Fruit fly (Drosophila melanogaster): ENCODE measurements around the gene Mnt.
A peak's percentile ranks its signal among the peaks of the same experiment; 100 is the strongest.

The Mnt gene

dm6 chrX:3740725-3741440 is 69.3 kb downstream of the Mnt start (continued):
- TF ChIP-seq BEAF-32 (GFP tag; optimal IDR thresholded peaks at IDR 0.05), result peak; percentile 8
- TF ChIP-seq Antp (GFP tag; optimal IDR thresholded peaks at IDR 0.05), result peak; percentile 35
- no peak; the same call in 2 of the 3 replicates for TF ChIP-seq ci (GFP tag; IDR thresholded peaks at IDR 0.05)
- no peak for TF ChIP-seq wdn (GFP tag; IDR thresholded peaks at IDR 0.05)
- peak; percentile 14 for TF ChIP-seq cg (GFP tag; optimal IDR thresholded peaks at IDR 0.05)
- 0 out of 3 replicates have a peak, but pooled peaks have one; percentile 30 for TF ChIP-seq Doc3 (GFP tag; IDR thresholded peaks at IDR 0.05; ENCODE audit: partially characterized antibody)
- peak; percentile 32 for TF ChIP-seq kah (GFP tag; optimal IDR thresholded peaks at IDR 0.05)
- TF ChIP-seq al (GFP tag; IDR thresholded peaks at IDR 0.05), result no peak
- TF ChIP-seq TFAM (GFP tag; optimal IDR thresholded peaks at IDR 0.05), result no peak
- no peak for TF ChIP-seq lola (GFP tag; optimal IDR thresholded peaks at IDR 0.05)
- no peak for TF ChIP-seq CG9727 (GFP tag; optimal IDR thresholded peaks at IDR 0.05)
- peak; percentile 70 for TF ChIP-seq CG13287 (GFP tag; IDR thresholded peaks at IDR 0.05; ENCODE audit: partially characterized antibody)
- TF ChIP-seq Lpt (GFP tag; optimal IDR thresholded peaks at IDR 0.05), result no peak
- no peak for TF ChIP-seq CG4730 (GFP tag; IDR thresholded peaks at IDR 0.05)
- no peak for TF ChIP-seq her (GFP tag; optimal IDR thresholded peaks at IDR 0.05)
- no peak for TF ChIP-seq grn (GFP tag; optimal IDR thresholded peaks at IDR 0.05)
- TF ChIP-seq sug (tag; optimal IDR thresholded peaks at IDR 0.05), result peak; percentile 92
- no peak for TF ChIP-seq en (GFP tag; optimal IDR thresholded peaks at IDR 0.05)
- TF ChIP-seq Six4 (GFP tag; optimal IDR thresholded peaks at IDR 0.05), result no peak
- TF ChIP-seq Dip2 (GFP tag; IDR thresholded peaks at IDR 0.05), result no peak
- no peak for TF ChIP-seq Gsc (GFP tag; IDR thresholded peaks at IDR 0.05)
- TF ChIP-seq btn (GFP tag; optimal IDR thresholded peaks at IDR 0.05), result no peak
- no peak for TF ChIP-seq dysf (GFP tag; IDR thresholded peaks at IDR 0.05)
- TF ChIP-seq CG12299 (tag; optimal IDR thresholded peaks at IDR 0.05), result peak; percentile 43
- TF ChIP-seq CG17385 (GFP tag; optimal IDR thresholded peaks at IDR 0.05), result no peak
- TF ChIP-seq CG11247 (GFP tag; IDR thresholded peaks at IDR 0.05), result 0 out of 2 replicates have a peak, but pooled peaks have one; percentile 28
- no peak for TF ChIP-seq pho (GFP tag; optimal IDR thresholded peaks at IDR 0.05)
- no peak for TF ChIP-seq CG43689 (GFP tag; IDR thresholded peaks at IDR 0.05)
- no peak for TF ChIP-seq Aef1 (GFP tag; IDR thresholded peaks at IDR 0.05)
- no peak for TF ChIP-seq Ravus (GFP tag; IDR thresholded peaks at IDR 0.05)
- TF ChIP-seq lmd (GFP tag; IDR thresholded peaks at IDR 0.05), result no peak
- no peak for TF ChIP-seq Fer3 (tag; optimal IDR thresholded peaks at IDR 0.05)
- TF ChIP-seq CG6683 (GFP tag; optimal IDR thresholded peaks at IDR 0.05), result no peak
- TF ChIP-seq Scr (GFP tag; IDR thresholded peaks at IDR 0.05; ENCODE audit: partially characterized antibody), result peak; percentile 48; the same call in 1 of the 2 replicates
- TF ChIP-seq CG10147 (GFP tag; optimal IDR thresholded peaks at IDR 0.05), result no peak
- no peak for TF ChIP-seq prd (optimal IDR thresholded peaks at IDR 0.05)
- peak; percentile 37; the same call in 1 of the 3 replicates for TF ChIP-seq prd (GFP tag; IDR thresholded peaks at IDR 0.05)
- peak; percentile 19; the same call in 1 of the 2 replicates for TF ChIP-seq sob (GFP tag; IDR thresholded peaks at IDR 0.05)
- no peak for TF ChIP-seq Hey (tag; optimal IDR thresholded peaks at IDR 0.05)
- TF ChIP-seq Drgx (GFP tag; IDR thresholded peaks at IDR 0.05), result peak; percentile 31; the same call in 1 of the 2 replicates
- no peak for TF ChIP-seq ranshi (GFP tag; IDR thresholded peaks at IDR 0.05)
- TF ChIP-seq CG31388 (GFP tag; optimal IDR thresholded peaks at IDR 0.05), result no peak
- TF ChIP-seq CG5953 (GFP tag; IDR thresholded peaks at IDR 0.05), result no peak
- no peak for TF ChIP-seq ase (GFP tag; IDR thresholded peaks at IDR 0.05)
- TF ChIP-seq gcm2 (GFP tag; optimal IDR thresholded peaks at IDR 0.05), result no peak
- TF ChIP-seq hth (optimal IDR thresholded peaks at IDR 0.05), result no peak
- TF ChIP-seq CG11398 (GFP tag; optimal IDR thresholded peaks at IDR 0.05), result no peak
- TF ChIP-seq Asciz (GFP tag; optimal IDR thresholded peaks at IDR 0.05), result no peak
- no peak for TF ChIP-seq CG17186 (GFP tag; optimal IDR thresholded peaks at IDR 0.05)
- TF ChIP-seq CG30020 (tag; optimal IDR thresholded peaks at IDR 0.05), result no peak
- no peak for TF ChIP-seq Ssrp (tag; optimal IDR thresholded peaks at IDR 0.05)
